Worm (Caenorhabditis elegans): Measurements from ENCODE around the gene mltn-1.
A peak's percentile ranks its signal among the peaks of the same experiment; 100 is the strongest.

mltn-1 gene

DNA sequence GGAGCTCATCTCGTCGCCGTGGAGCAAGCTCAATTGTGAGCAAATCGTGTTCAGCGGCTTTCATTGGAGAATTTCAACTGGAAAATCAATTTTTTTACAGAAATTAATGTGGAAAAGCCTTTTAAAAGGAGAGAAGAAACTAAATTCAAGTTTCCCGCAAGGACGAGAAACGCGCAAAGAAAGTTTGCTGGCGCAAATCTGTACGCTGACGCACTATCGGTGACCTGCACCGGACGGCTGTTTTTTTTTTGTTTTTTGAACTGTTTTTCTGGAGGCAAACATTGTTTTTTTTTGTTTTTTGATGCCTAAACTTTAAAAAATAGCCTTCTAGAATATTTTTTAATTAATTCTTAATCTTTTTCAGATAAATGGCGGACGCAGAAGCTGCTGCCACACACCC is 11.9 kb upstream of the mltn-1 start, which contains the start of the genes hpr-17 and F32A11.1 (continued):
- peak; percentile 92 for TF ChIP-seq snu-23 (GFP tag; optimal IDR thresholded peaks at IDR 0.05)
- TF ChIP-seq ets-5 (GFP tag; IDR thresholded peaks at IDR 0.05) = no peak
- peak; percentile 96 for TF ChIP-seq rnt-1 (tag; optimal IDR thresholded peaks at IDR 0.05)
- no peak for TF ChIP-seq zag-1 (tag; optimal IDR thresholded peaks at IDR 0.05)
- peak; percentile 75 for TF ChIP-seq ceh-8 (GFP tag; optimal IDR thresholded peaks at IDR 0.05)
- peak; percentile 61 for TF ChIP-seq zip-4 (GFP tag; optimal IDR thresholded peaks at IDR 0.05)
- TF ChIP-seq ceh-82 (tag; optimal IDR thresholded peaks at IDR 0.05) = peak; percentile 78 to 92 (median 88)
- peak; percentile 33 for TF ChIP-seq sox-4 (tag; optimal IDR thresholded peaks at IDR 0.05)
- peak; percentile 78 for TF ChIP-seq fos-1 (tag; optimal IDR thresholded peaks at IDR 0.05)
- TF ChIP-seq unc-86 (tag; optimal IDR thresholded peaks at IDR 0.05) = peak; percentile 85
- TF ChIP-seq fkh-4 (tag; optimal IDR thresholded peaks at IDR 0.05; ENCODE audit: borderline replicate concordance) = no peak

DNA sequence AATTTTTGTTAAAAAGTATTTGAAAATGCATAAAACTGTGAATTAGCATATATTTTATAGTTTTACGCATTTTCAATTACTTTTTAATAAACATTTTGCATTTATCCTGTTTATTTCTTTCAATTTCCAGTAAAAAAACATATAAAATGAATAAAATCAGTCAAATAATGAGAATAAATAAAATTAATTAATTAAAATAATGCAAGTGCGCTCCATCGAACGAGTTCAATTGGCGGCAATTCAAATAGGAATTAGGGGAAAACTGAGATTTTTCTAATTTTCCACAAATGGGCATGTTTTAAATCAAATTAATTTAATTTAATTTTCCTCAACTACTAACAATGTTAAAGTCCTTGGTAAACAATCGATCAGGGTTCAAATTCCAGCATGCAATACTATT is 11.0 kb upstream of the mltn-1 start:
- TF ChIP-seq sptf-1 (tag; optimal IDR thresholded peaks at IDR 0.05) (no peak), mab-9 (GFP tag; IDR thresholded peaks at IDR 0.05) (no peak), ceh-8 (GFP tag; optimal IDR thresholded peaks at IDR 0.05) (no peak), sup-37 (GFP tag; optimal IDR thresholded peaks at IDR 0.05) (no peak), elt-3 (tag; optimal IDR thresholded peaks at IDR 0.05) (no peak), dpl-1 (GFP tag; optimal IDR thresholded peaks at IDR 0.05) (peak in 1 of 3 experiments; percentile 15), efl-1 (optimal IDR thresholded peaks at IDR 0.05) (no peak), efl-1 (GFP tag; optimal IDR thresholded peaks at IDR 0.05 in 1 of 2) (peak in 1 of 2 experiments; percentile 4), isw-1 (GFP tag; IDR thresholded peaks at IDR 0.05) (no peak)

DNA sequence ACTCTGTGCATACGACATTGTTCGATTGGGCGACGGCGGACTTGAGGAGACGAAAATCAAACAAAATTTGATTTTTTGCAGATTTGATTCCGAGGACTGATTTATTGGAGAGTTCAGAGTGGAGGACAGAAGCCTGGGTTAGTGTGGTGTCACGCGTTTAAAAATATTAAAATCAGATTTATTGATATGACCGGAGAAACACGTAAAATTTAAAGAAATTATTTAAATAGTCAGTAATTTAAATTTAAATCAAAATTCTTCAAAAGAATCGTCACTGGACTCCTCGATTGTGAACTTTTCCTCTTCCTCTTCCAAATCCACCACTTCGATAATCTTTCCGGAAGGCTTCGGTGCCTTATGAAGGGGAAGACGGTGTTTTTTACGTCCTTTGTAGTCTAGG is 8.3 kb upstream of the mltn-1 start, which contains the start of gene spe-18:
spe-18 (minus strand) TSS at position 101 of the 400 bp plus-strand sequence.
- no peak for TF ChIP-seq efl-1 (optimal IDR thresholded peaks at IDR 0.05)
- TF ChIP-seq efl-1 (GFP tag; optimal IDR thresholded peaks at IDR 0.05 in 1 of 2) = peak in 1 of 2 experiments; percentile 46
- TF ChIP-seq skn-1 (tag; optimal IDR thresholded peaks at IDR 0.05) = no peak
- TF ChIP-seq lin-35 (GFP tag; optimal IDR thresholded peaks at IDR 0.05) = no peak
- no peak for TF ChIP-seq unc-86 (tag; optimal IDR thresholded peaks at IDR 0.05)

DNA sequence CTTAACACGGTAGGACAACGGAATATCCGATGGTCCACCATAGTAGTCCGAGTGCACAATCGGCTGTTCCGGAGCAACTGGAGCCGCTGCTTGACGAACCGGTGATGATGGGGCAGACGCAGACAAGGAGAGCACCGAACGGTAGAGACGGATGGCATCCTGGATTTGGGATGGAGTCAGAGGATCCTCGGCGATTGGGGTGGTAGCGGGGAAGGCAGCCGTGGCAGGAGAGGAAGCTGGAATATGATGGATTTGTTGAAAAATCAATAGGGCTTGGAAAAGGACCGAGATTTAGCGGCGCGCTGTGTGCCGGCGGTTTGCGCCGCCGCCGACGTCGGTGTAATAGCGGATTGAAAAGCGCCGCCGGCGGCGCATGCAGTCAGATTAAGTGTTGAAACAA is 7.4 kb upstream of the mltn-1 start:
- TF ChIP-seq nhr-237 (tag; optimal IDR thresholded peaks at IDR 0.05) (no peak), dpl-1 (GFP tag; optimal IDR thresholded peaks at IDR 0.05) (no peak), egl-13 (tag; optimal IDR thresholded peaks at IDR 0.05) (no peak)

DNA sequence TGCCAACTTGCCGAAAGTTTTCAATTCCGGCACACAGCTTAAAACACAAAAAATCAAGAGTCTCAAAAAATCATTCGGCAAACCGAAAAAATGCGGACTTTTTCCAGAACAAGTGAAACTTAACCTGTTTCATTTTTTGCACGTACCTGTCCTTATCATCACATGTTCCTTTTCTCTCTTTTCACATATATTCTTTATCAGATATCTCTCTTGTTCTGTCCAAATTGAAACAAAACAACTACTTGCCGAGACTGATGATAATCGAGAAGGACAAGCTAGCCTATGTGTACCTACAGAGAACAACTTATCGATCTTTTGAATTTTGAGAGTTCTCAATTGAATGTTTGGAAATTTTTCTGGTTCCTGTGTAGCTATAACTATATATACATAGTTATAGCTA is 4.9 kb upstream of the mltn-1 start:
- TF ChIP-seq nhr-19 (GFP tag; conservative IDR thresholded peaks at IDR 0.05) (0 out of 2 replicates have a peak, but pooled peaks have one; percentile 18), rnt-1 (tag; optimal IDR thresholded peaks at IDR 0.05) (no peak), hlh-17 (GFP tag; optimal IDR thresholded peaks at IDR 0.05; ENCODE audit: borderline replicate concordance) (no peak), ama-1 (optimal IDR thresholded peaks at IDR 0.05) (no peak), tbx-2 (tag; optimal IDR thresholded peaks at IDR 0.05) (peak; percentile 8), ztf-4 (tag; optimal IDR thresholded peaks at IDR 0.05) (no peak), mdl-1 (tag; optimal IDR thresholded peaks at IDR 0.05) (no peak), nhr-28 (tag; optimal IDR thresholded peaks at IDR 0.05) (no peak), snu-23 (GFP tag; optimal IDR thresholded peaks at IDR 0.05) (peak; percentile 18), ceh-88 (GFP tag; IDR thresholded peaks at IDR 0.05) (no peak), efl-3 (GFP tag; optimal IDR thresholded peaks at IDR 0.05) (no peak), zag-1 (tag; optimal IDR thresholded peaks at IDR 0.05) (no peak), egl-27 (tag; optimal IDR thresholded peaks at IDR 0.05) (no peak), nhr-85 (tag) (peak; percentile 6), sup-37 (GFP tag; optimal IDR thresholded peaks at IDR 0.05) (no peak), nhr-77 (tag; optimal IDR thresholded peaks at IDR 0.05) (no peak), lsy-2 (tag; optimal IDR thresholded peaks at IDR 0.05) (peak in 1 of 2 experiments; percentile 10), ceh-90 (tag; optimal IDR thresholded peaks at IDR 0.05) (no peak), isw-1 (GFP tag; IDR thresholded peaks at IDR 0.05) (no peak), dpl-1 (GFP tag; optimal IDR thresholded peaks at IDR 0.05) (peak in 1 of 3 experiments; percentile 4), nhr-20 (tag; optimal IDR thresholded peaks at IDR 0.05) (peak; percentile 12), F16B12.6 (tag; optimal IDR thresholded peaks at IDR 0.05) (no peak), efl-1 (optimal IDR thresholded peaks at IDR 0.05) (no peak), efl-1 (GFP tag; optimal IDR thresholded peaks at IDR 0.05 in 1 of 2) (peak in 1 of 2 experiments; percentile 43), blmp-1 (tag; optimal IDR thresholded peaks at IDR 0.05) (peak; percentile 88), elt-3 (tag; optimal IDR thresholded peaks at IDR 0.05) (peak in 2 of 6 experiments; percentile 78 to 91), grh-1 (GFP tag; IDR thresholded peaks at IDR 0.05) (no peak), lin-15B (tag; optimal IDR thresholded peaks at IDR 0.05) (no peak), nhr-12 (tag; optimal IDR thresholded peaks at IDR 0.05) (no peak), C04F5.9 (tag; optimal IDR thresholded peaks at IDR 0.05) (no peak), irx-1 (tag; optimal IDR thresholded peaks at IDR 0.05) (no peak)

Data from whole organism, L1 larva.